Worm (Caenorhabditis elegans): ENCODE results near the gene F43C11.12.

ce11 chrII:2415439-2415838 lies 48.9 kb upstream of the F43C11.12 start, which contains the start of gene fbxa-4:
- no peak for TF ChIP-seq snpc-4 (tag; optimal IDR thresholded peaks at IDR 0.05)
- no peak for TF ChIP-seq elt-1 (tag; optimal IDR thresholded peaks at IDR 0.05; ENCODE audit: borderline replicate concordance, insufficient read depth)
- TF ChIP-seq lsy-2 (tag; optimal IDR thresholded peaks at IDR 0.05): no peak
- no peak for TF ChIP-seq pha-4 (tag; optimal IDR thresholded peaks at IDR 0.05)
- no peak for TF ChIP-seq elt-3 (tag; optimal IDR thresholded peaks at IDR 0.05)
- TF ChIP-seq mep-1 (tag; optimal IDR thresholded peaks at IDR 0.05): no peak
- no peak for TF ChIP-seq blmp-1 (tag; optimal IDR thresholded peaks at IDR 0.05)
- TF ChIP-seq M03D4.4 (tag; optimal IDR thresholded peaks at IDR 0.05): no peak

Data from whole organism, mixed stage, embryonic.